Fruit fly (Drosophila melanogaster): ENCODE data around the gene CG1824.
A peak's percentile ranks its signal among the peaks of the same experiment; 100 is the strongest.

CG1824 gene

dm6 chrX:12578328-12578700, 17.1 kb downstream of the CG1824 start:
- no peak for TF ChIP-seq CG32121 (GFP tag; IDR thresholded peaks at IDR 0.05)
- TF ChIP-seq EcR (GFP tag; optimal IDR thresholded peaks at IDR 0.05): no peak
- TF ChIP-seq D1 (tag; optimal IDR thresholded peaks at IDR 0.05): no peak
- no peak for TF ChIP-seq CG34367 (tag; optimal IDR thresholded peaks at IDR 0.05)
- no peak for TF ChIP-seq CG17806 (tag; optimal IDR thresholded peaks at IDR 0.05)
- no peak for TF ChIP-seq Pif1B (GFP tag; optimal IDR thresholded peaks at IDR 0.05)
- TF ChIP-seq CG15710 (tag; optimal IDR thresholded peaks at IDR 0.05): no peak
- no peak for TF ChIP-seq Ets98B (GFP tag; IDR thresholded peaks at IDR 0.05)
- TF ChIP-seq CG4496 (GFP tag; IDR thresholded peaks at IDR 0.05): no peak
- no peak for TF ChIP-seq CG14655 (GFP tag; optimal IDR thresholded peaks at IDR 0.05)
- no peak for TF ChIP-seq CG8301 (tag; optimal IDR thresholded peaks at IDR 0.05)
- TF ChIP-seq CG12605 (GFP tag; IDR thresholded peaks at IDR 0.05): no peak
- no peak for TF ChIP-seq CG9948 (tag; optimal IDR thresholded peaks at IDR 0.05)
- no peak for TF ChIP-seq rn (GFP tag; IDR thresholded peaks at IDR 0.05)
- no peak for TF ChIP-seq Snoo (tag; optimal IDR thresholded peaks at IDR 0.05)
- TF ChIP-seq fd96Ca (GFP tag; IDR thresholded peaks at IDR 0.05): no peak

dm6 chrX:12577722-12578121, 17.7 kb downstream of the CG1824 start:
- TF ChIP-seq CG4496 (GFP tag; IDR thresholded peaks at IDR 0.05): no peak
- no peak for TF ChIP-seq CG32121 (GFP tag; IDR thresholded peaks at IDR 0.05)
- TF ChIP-seq Pif1A (GFP tag; optimal IDR thresholded peaks at IDR 0.05): no peak
- no peak for TF ChIP-seq fd96Ca (GFP tag; IDR thresholded peaks at IDR 0.05)
- peak; percentile 62 for TF ChIP-seq EcR (GFP tag; optimal IDR thresholded peaks at IDR 0.05)

- TF ChIP-seq gl (tag; optimal IDR thresholded peaks at IDR 0.05) (peak; percentile 39), CG15710 (tag; optimal IDR thresholded peaks at IDR 0.05) (peak; percentile 82), CG13204 (GFP tag; optimal IDR thresholded peaks at IDR 0.05) (peak; percentile 62), Pif1A (GFP tag; optimal IDR thresholded peaks at IDR 0.05) (peak; percentile 92), rn (GFP tag; IDR thresholded peaks at IDR 0.05) (peak; percentile 72; the same call in 1 of the 2 replicates), CG14655 (GFP tag; optimal IDR thresholded peaks at IDR 0.05) (peak; percentile 96), CG8301 (tag; optimal IDR thresholded peaks at IDR 0.05) (peak; percentile 93), D1 (tag; optimal IDR thresholded peaks at IDR 0.05) (peak; percentile 79), CG17806 (tag; optimal IDR thresholded peaks at IDR 0.05) (peak; percentile 86), Snoo (tag; optimal IDR thresholded peaks at IDR 0.05) (peak; percentile 69), Pif1B (GFP tag; optimal IDR thresholded peaks at IDR 0.05) (peak; percentile 87), CG10348 (GFP tag; IDR thresholded peaks at IDR 0.05) (peak; percentile 41; the same call in 1 of the 2 replicates), Ets98B (GFP tag; IDR thresholded peaks at IDR 0.05) (peak; percentile 77), fd96Ca (GFP tag; IDR thresholded peaks at IDR 0.05) (peak; percentile 85), CG9948 (tag; optimal IDR thresholded peaks at IDR 0.05) (peak; percentile 92), CG8159 (tag; optimal IDR thresholded peaks at IDR 0.05) (peak; percentile 88), CG4496 (GFP tag; IDR thresholded peaks at IDR 0.05) (peak; percentile 91), CG34367 (tag; optimal IDR thresholded peaks at IDR 0.05) (peak; percentile 86), CG12605 (GFP tag; IDR thresholded peaks at IDR 0.05) (peak; percentile 61; the same call in 1 of the 2 replicates), CG32121 (GFP tag; IDR thresholded peaks at IDR 0.05) (peak; percentile 87), EcR (GFP tag; optimal IDR thresholded peaks at IDR 0.05) (peak; percentile 12)
Measured at dm6 chrX:12575827-12576408, 19.5 kb downstream of the CG1824 start.

- TF ChIP-seq Ets98B (GFP tag; IDR thresholded peaks at IDR 0.05) (peak; percentile 7; the same call in 1 of the 2 replicates), fd96Ca (GFP tag; IDR thresholded peaks at IDR 0.05) (peak; percentile 45; the same call in 1 of the 3 replicates), Snoo (tag; optimal IDR thresholded peaks at IDR 0.05) (no peak), CG15710 (tag; optimal IDR thresholded peaks at IDR 0.05) (no peak), CG4496 (GFP tag; IDR thresholded peaks at IDR 0.05) (no peak), CG13204 (GFP tag; optimal IDR thresholded peaks at IDR 0.05) (no peak), Pif1A (GFP tag; optimal IDR thresholded peaks at IDR 0.05) (no peak), gl (tag; optimal IDR thresholded peaks at IDR 0.05) (no peak), CG17806 (tag; optimal IDR thresholded peaks at IDR 0.05) (peak; percentile 3), CG8301 (tag; optimal IDR thresholded peaks at IDR 0.05) (peak; percentile 14), Pif1B (GFP tag; optimal IDR thresholded peaks at IDR 0.05) (no peak), rn (GFP tag; IDR thresholded peaks at IDR 0.05) (no peak), CG9948 (tag; optimal IDR thresholded peaks at IDR 0.05) (peak; percentile 40), CG34367 (tag; optimal IDR thresholded peaks at IDR 0.05) (no peak), CG14655 (GFP tag; optimal IDR thresholded peaks at IDR 0.05) (no peak), EcR (GFP tag; optimal IDR thresholded peaks at IDR 0.05) (no peak), CG32121 (GFP tag; IDR thresholded peaks at IDR 0.05) (no peak), CG8159 (tag; optimal IDR thresholded peaks at IDR 0.05) (peak; percentile 39), CG10348 (GFP tag; IDR thresholded peaks at IDR 0.05) (no peak), CG12605 (GFP tag; IDR thresholded peaks at IDR 0.05) (no peak), D1 (tag; optimal IDR thresholded peaks at IDR 0.05) (no peak)
Measured at dm6 chrX:12575292-12575826, 20.1 kb downstream of the CG1824 start.

dm6 chrX:12574666-12575202, 20.7 kb downstream of the CG1824 start:
- TF ChIP-seq Pif1A (GFP tag; optimal IDR thresholded peaks at IDR 0.05) (peak; percentile 89), CG17806 (tag; optimal IDR thresholded peaks at IDR 0.05) (peak; percentile 82), CG8301 (tag; optimal IDR thresholded peaks at IDR 0.05) (peak; percentile 81), fd96Ca (GFP tag; IDR thresholded peaks at IDR 0.05) (peak; percentile 91), gl (tag; optimal IDR thresholded peaks at IDR 0.05) (peak; percentile 98), rn (GFP tag; IDR thresholded peaks at IDR 0.05) (peak; percentile 76), CG12605 (GFP tag; IDR thresholded peaks at IDR 0.05) (peak; percentile 96), CG13204 (GFP tag; optimal IDR thresholded peaks at IDR 0.05) (peak; percentile 95), Snoo (tag; optimal IDR thresholded peaks at IDR 0.05) (peak; percentile 78), CG14655 (GFP tag; optimal IDR thresholded peaks at IDR 0.05) (peak; percentile 87), CG8159 (tag; optimal IDR thresholded peaks at IDR 0.05) (peak; percentile 85), Pif1B (GFP tag; optimal IDR thresholded peaks at IDR 0.05) (peak; percentile 92), Ets98B (GFP tag; IDR thresholded peaks at IDR 0.05) (peak; percentile 91), CG34367 (tag; optimal IDR thresholded peaks at IDR 0.05) (peak; percentile 93), EcR (GFP tag; optimal IDR thresholded peaks at IDR 0.05) (peak; percentile 85), D1 (tag; optimal IDR thresholded peaks at IDR 0.05) (peak; percentile 61), CG15710 (tag; optimal IDR thresholded peaks at IDR 0.05) (peak; percentile 88), CG32121 (GFP tag; IDR thresholded peaks at IDR 0.05) (peak; percentile 91), CG10348 (GFP tag; IDR thresholded peaks at IDR 0.05) (no peak), CG9948 (tag; optimal IDR thresholded peaks at IDR 0.05) (peak; percentile 82), CG4496 (GFP tag; IDR thresholded peaks at IDR 0.05) (peak; percentile 95)
